Worm (Caenorhabditis elegans) whole organism, L4 larva: ENCODE results near the gene ins-21.
A peak's percentile ranks its signal among the peaks of the same experiment; 100 is the strongest.

Experiments used
- R02D3.7 ChIP-seq: fragments of 150-350 bp; sonication (generic microtip); optimal IDR thresholded peaks from 3 replicates; lab custom pipeline; 2014; ENCODE audit warnings: missing biosample characterization, missing genetic modification characterization
- ZK337.2 ChIP-seq: fragments of 200-800 bp; sonication (Bioruptor generic); IDR thresholded peaks from 2 replicates; pipeline ENCODE4 v1.3.6; 2022; ENCODE audit warnings: missing genetic modification reagents, missing genetic modification characterization, missing compliant biosample characterization
- aha-1 ChIP-seq: fragments of 150-350 bp; peaks from one replicate; lab custom pipeline; 2014; ENCODE audit warnings: missing biosample characterization, missing genetic modification characterization
- aly-2 ChIP-seq: sonication (generic microtip); optimal IDR thresholded peaks from 2 replicates; lab custom pipeline; 2018; ENCODE audit warnings: missing biosample characterization, missing genetic modification characterization
- duxl-1 ChIP-seq: sonication (generic microtip); optimal IDR thresholded peaks from 2 replicates; lab custom pipeline; 2016; ENCODE audit warnings: mild to moderate bottlenecking, missing genetic modification characterization, moderate library complexity, missing compliant biosample characterization; ENCODE audit not compliant: poor library complexity
- gei-8 ChIP-seq: fragments of 200-800 bp; sonication (Bioruptor generic); optimal IDR thresholded peaks from 2 replicates; lab custom pipeline; 2018; ENCODE audit warnings: mild to moderate bottlenecking, missing genetic modification characterization, missing compliant biosample characterization
- mdl-1 ChIP-seq, 2 experiments: fragments of 150-350 bp in 1 of 2; sonication (generic microtip) in 1 of 2; optimal IDR thresholded peaks; 2 replicates each; lab custom pipeline; 2014 to 2017; ENCODE audit warnings: missing biosample characterization in 2 of 2, missing genetic modification characterization in 2 of 2
- nhr-237 ChIP-seq: sonication (generic microtip); optimal IDR thresholded peaks from 2 replicates; lab custom pipeline; 2017; ENCODE audit warnings: missing biosample characterization, missing genetic modification characterization
- pha-4 ChIP-seq, 2 experiments: fragments of 150-350 bp in 1 of 2; fragments of 200-800 bp in 1 of 2; sonication (Bioruptor generic) in 1 of 2; IDR thresholded peaks in 1 of 2; optimal IDR thresholded peaks in 1 of 2; 2 replicates each; pipeline versions ENCODE4 v1.3.6 to Lab custom; 2014 to 2022; ENCODE audit warnings: missing genetic modification characterization in 2 of 2, missing genetic modification reagents in 2 of 2, missing biosample characterization in 1 of 2, missing compliant biosample characterization in 1 of 2
- unc-39 ChIP-seq: sonication (generic microtip); optimal IDR thresholded peaks from 2 replicates; lab custom pipeline; 2017; ENCODE audit warnings: missing biosample characterization, missing genetic modification characterization
- vab-7 ChIP-seq: fragments of 200-800 bp; sonication (Bioruptor generic); IDR thresholded peaks from 2 replicates; pipeline ENCODE4 v1.3.6; 2022; ENCODE audit warnings: missing genetic modification reagents, missing genetic modification characterization, missing compliant biosample characterization

- TF ChIP-seq vab-7 (GFP tag; lab: Robert Waterston, UW) (no peak), mdl-1 (tag; optimal IDR thresholded peaks at IDR 0.05; lab: Kevin White, UChicago) (no peak), R02D3.7 (no peak), nhr-237 (tag; lab: Kevin White, UChicago) (no peak), aly-2 (tag; lab: Kevin White, UChicago) (no peak), aha-1 (tag; lab: Kevin White, UChicago) (peak; percentile 66), unc-39 (tag; lab: Kevin White, UChicago) (no peak), pha-4 (GFP tag; IDR thresholded peaks at IDR 0.05; lab: Robert Waterston, UW) (no peak), pha-4 (tag; optimal IDR thresholded peaks at IDR 0.05; lab: Kevin White, UChicago) (no peak), ZK337.2 (GFP tag; lab: Robert Waterston, UW) (no peak), gei-8 (no peak), duxl-1 (tag; lab: Kevin White, UChicago) (no peak)
These were observed 41.4 kb upstream of the ins-21 start for ce11 chrIII:9982119-9982642.
